Fruit fly (Drosophila melanogaster) S2 (cell line): Measurements from ENCODE around the gene CG17234.

ENCODE experiments used
- CG8478 ChIP-seq: fragments of >200 bp; optimal IDR thresholded peaks from 2 replicates; lab custom pipeline; 2018
- CTCF ChIP-seq, 2 experiments: fragments of >200 bp; optimal IDR thresholded peaks; 2 replicates each; lab custom pipeline; 2018

- TF ChIP-seq CTCF (optimal IDR thresholded peaks at IDR 0.05; lab: Kevin White, UChicago) (no peak), CG8478 (lab: Kevin White, UChicago) (no peak)
Observed at dm6 chr2L:2209002-2209401, 43.8 kb upstream of the CG17234 start, which contains the start of gene CG33124.
